Comparison of ENCODE assay signal across 2 worm cellular contexts in the genomic region with DNA sequence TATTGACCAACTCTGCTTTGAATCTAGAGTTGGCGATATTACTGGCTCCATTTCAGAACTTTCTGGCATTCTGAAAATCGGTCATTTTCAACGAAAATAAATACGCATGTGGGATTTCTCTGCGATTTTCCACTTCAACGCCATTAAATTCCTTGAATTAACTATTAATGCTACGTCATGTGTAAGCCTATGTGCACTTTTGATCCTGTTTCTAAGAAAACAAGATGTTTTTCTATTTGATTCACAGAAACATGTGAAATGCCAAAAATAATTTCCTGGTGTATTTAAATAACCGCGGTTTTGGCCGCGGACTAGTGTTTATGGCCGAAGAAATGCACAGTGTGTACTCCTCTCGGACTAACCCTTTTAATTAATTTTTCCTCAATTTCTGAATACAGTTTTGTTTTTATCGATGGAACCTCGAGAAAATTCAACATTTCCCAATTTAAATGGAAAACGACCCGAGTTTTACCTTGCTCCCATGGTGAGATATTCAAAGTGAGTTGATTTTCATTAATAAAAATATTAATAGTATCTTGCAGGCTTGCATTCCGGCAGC.
TF ChIP-seq lines count a peak whose summit lies in the region.

Gene C45G9.11 (minus strand): TSS at position 51 of the 559 bp plus-strand sequence.
Gene C45G9.2 (plus strand): TSS at position 392 of the 559 bp plus-strand sequence.

TF ChIP-seq in whole organism, L4 larva, 104 proteins besides CTCF, POLR2A, EP300 and RAD21 (continued from another document):
- TF ChIP-seq snpc-4 (tag; optimal IDR thresholded peaks at IDR 0.05; lab: Kevin White, UChicago), result no peak
- no peak for TF ChIP-seq aha-1 (tag; lab: Kevin White, UChicago)
- no peak for TF ChIP-seq daf-8 (GFP tag; IDR thresholded peaks at IDR 0.05; lab: Robert Waterston, UW)
- TF ChIP-seq fkh-10 (GFP tag; optimal IDR thresholded peaks at IDR 0.05; lab: Kevin White, UChicago), result no peak
- no peak for TF ChIP-seq ces-1 (GFP tag; optimal IDR thresholded peaks at IDR 0.05; lab: Kevin White, UChicago)
- peak; percentile 54; the same call in 1 of the 2 replicates for TF ChIP-seq dmd-6 (GFP tag; IDR thresholded peaks at IDR 0.05; lab: Robert Waterston, UW)
- TF ChIP-seq R02D3.7 (tag; optimal IDR thresholded peaks at IDR 0.05; lab: Kevin White, UChicago), result no peak
- no peak for TF ChIP-seq D1046.2 (GFP tag; IDR thresholded peaks at IDR 0.05; lab: Robert Waterston, UW)
- no peak for TF ChIP-seq saeg-2 (GFP tag; IDR thresholded peaks at IDR 0.05; lab: Robert Waterston, UW)
- no peak for TF ChIP-seq fos-1 (tag; optimal IDR thresholded peaks at IDR 0.05; lab: Kevin White, UChicago)
- peak; percentile 94 for TF ChIP-seq dpl-1 (GFP tag; optimal IDR thresholded peaks at IDR 0.05; lab: Kevin White, UChicago)
- peak; percentile 49 for TF ChIP-seq rbr-2 (tag; optimal IDR thresholded peaks at IDR 0.05; lab: Kevin White, UChicago)
- 0 out of 2 replicates have a peak, but pooled peaks have one; percentile 13 for TF ChIP-seq zfp-3 (GFP tag; conservative IDR thresholded peaks at IDR 0.05; lab: Robert Waterston, UW)
- TF ChIP-seq F26F4.8 (GFP tag; conservative IDR thresholded peaks at IDR 0.05; lab: Robert Waterston, UW), result no peak
- TF ChIP-seq nhr-76 (tag; optimal IDR thresholded peaks at IDR 0.05; lab: Kevin White, UChicago), result no peak
- TF ChIP-seq T26A8.4 (GFP tag; IDR thresholded peaks at IDR 0.05; lab: Robert Waterston, UW), result no peak
- TF ChIP-seq mxl-2 (GFP tag; conservative IDR thresholded peaks at IDR 0.05; lab: Robert Waterston, UW), result no peak
- no peak for TF ChIP-seq egl-43 (GFP tag; IDR thresholded peaks at IDR 0.05; lab: Robert Waterston, UW)
- no peak for TF ChIP-seq pha-4 (GFP tag; IDR thresholded peaks at IDR 0.05; lab: Robert Waterston, UW)
- no peak for TF ChIP-seq pha-4 (tag; optimal IDR thresholded peaks at IDR 0.05; lab: Kevin White, UChicago)
- no peak for TF ChIP-seq nhr-41 (GFP tag; IDR thresholded peaks at IDR 0.05; lab: Robert Waterston, UW)
- no peak for TF ChIP-seq skn-1 (tag; optimal IDR thresholded peaks at IDR 0.05; lab: Kevin White, UChicago)
- no peak for TF ChIP-seq zip-11 (GFP tag; IDR thresholded peaks at IDR 0.05; lab: Robert Waterston, UW)
- no peak for TF ChIP-seq ceh-62 (tag; optimal IDR thresholded peaks at IDR 0.05; lab: Kevin White, UChicago)
- TF ChIP-seq nhr-28 (tag; optimal IDR thresholded peaks at IDR 0.05; lab: Kevin White, UChicago), result no peak
- TF ChIP-seq attf-4 (tag; optimal IDR thresholded peaks at IDR 0.05; lab: Kevin White, UChicago), result no peak

TF ChIP-seq in whole organism, late embryonic, 69 proteins besides CTCF, POLR2A, EP300 and RAD21 (continued from another document):
- peak; percentile 89 for TF ChIP-seq hlh-8 (tag; optimal IDR thresholded peaks at IDR 0.05; lab: Kevin White, UChicago)
- no peak for TF ChIP-seq dve-1 (tag; optimal IDR thresholded peaks at IDR 0.05; lab: Kevin White, UChicago)
- peak; percentile 41 for TF ChIP-seq elt-2 (tag; optimal IDR thresholded peaks at IDR 0.05; lab: Kevin White, UChicago)
